Fruit fly (Drosophila melanogaster): Measurements from ENCODE around the gene Ugt307A1.

The Ugt307A1 gene

DNA sequence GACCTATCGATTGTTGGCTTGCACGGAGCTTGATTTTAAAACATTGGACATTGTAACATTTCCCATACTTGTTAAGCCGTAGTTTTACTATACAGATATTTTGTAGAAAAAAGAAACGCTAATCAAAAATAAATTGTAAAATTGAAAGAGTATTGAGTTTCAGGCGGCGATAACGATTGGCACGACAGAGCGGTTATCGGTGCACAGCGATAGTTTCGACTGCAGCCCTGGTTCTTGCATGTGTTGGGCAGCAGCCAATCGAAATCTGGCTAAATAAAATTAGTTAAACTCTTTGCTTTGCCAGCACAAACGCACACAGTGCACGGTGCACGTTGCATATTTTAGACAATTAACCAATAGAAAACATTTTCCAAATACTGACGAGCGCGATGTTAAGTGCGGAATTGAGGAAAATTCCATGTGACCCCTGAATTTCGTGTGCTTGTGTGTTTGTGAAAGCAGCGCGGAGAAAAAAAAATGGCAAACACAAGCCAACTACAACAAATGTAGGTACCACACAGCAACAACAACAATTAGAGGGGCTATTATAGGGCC is 29.9 kb upstream of the Ugt307A1 start, which contains the start of gene milt (continued):
- TF ChIP-seq sima (GFP tag; optimal IDR thresholded peaks at IDR 0.05) (no peak), CG3726 (GFP tag; IDR thresholded peaks at IDR 0.05) (no peak), CG12219 (GFP tag; optimal IDR thresholded peaks at IDR 0.05) (no peak), so (GFP tag; IDR thresholded peaks at IDR 0.05) (peak; percentile 72; the same call in 2 of the 3 replicates), CG30403 (GFP tag; optimal IDR thresholded peaks at IDR 0.05) (peak; percentile 18), Max (GFP tag; optimal IDR thresholded peaks at IDR 0.05) (peak; percentile 60), h (optimal IDR thresholded peaks at IDR 0.05) (no peak), CG10979 (tag; optimal IDR thresholded peaks at IDR 0.05) (no peak), HLH3B (GFP tag; IDR thresholded peaks at IDR 0.05) (no peak), CG12299 (tag; optimal IDR thresholded peaks at IDR 0.05) (no peak), CG15011 (GFP tag; optimal IDR thresholded peaks at IDR 0.05) (no peak), grau (tag; optimal IDR thresholded peaks at IDR 0.05) (peak; percentile 3), ttk (GFP tag; IDR thresholded peaks at IDR 0.05) (no peak), dpn (GFP tag; optimal IDR thresholded peaks at IDR 0.05) (peak; percentile 15 to 24), fd3F (GFP tag; optimal IDR thresholded peaks at IDR 0.05) (no peak), phol (tag; optimal IDR thresholded peaks at IDR 0.05) (peak; percentile 53), CG6654 (GFP tag; optimal IDR thresholded peaks at IDR 0.05) (no peak), lbe (GFP tag; optimal IDR thresholded peaks at IDR 0.05) (no peak), Ada2b (GFP tag; IDR thresholded peaks at IDR 0.05) (no peak), tll (GFP tag; optimal IDR thresholded peaks at IDR 0.05) (no peak), CG6791 (GFP tag; IDR thresholded peaks at IDR 0.05; ENCODE audit: partially characterized antibody) (peak; percentile 91), prd (optimal IDR thresholded peaks at IDR 0.05) (no peak), prd (GFP tag; IDR thresholded peaks at IDR 0.05) (no peak; the same call in 2 of the 3 replicates), CG32532 (GFP tag; IDR thresholded peaks at IDR 0.05) (no peak), CG18764 (GFP tag; optimal IDR thresholded peaks at IDR 0.05) (no peak), CG8089 (GFP tag; optimal IDR thresholded peaks at IDR 0.05) (no peak), Asciz (GFP tag; optimal IDR thresholded peaks at IDR 0.05) (no peak), fu2 (GFP tag; optimal IDR thresholded peaks at IDR 0.05) (no peak), scrt (GFP tag; optimal IDR thresholded peaks at IDR 0.05) (no peak), CG3163 (GFP tag; optimal IDR thresholded peaks at IDR 0.05) (no peak), CG17385 (GFP tag; optimal IDR thresholded peaks at IDR 0.05) (no peak), Pdp1 (GFP tag; optimal IDR thresholded peaks at IDR 0.05) (no peak), CG14710 (tag; optimal IDR thresholded peaks at IDR 0.05) (peak; percentile 31), CG17568 (GFP tag; optimal IDR thresholded peaks at IDR 0.05) (no peak), CG9437 (GFP tag; optimal IDR thresholded peaks at IDR 0.05) (no peak), CG10462 (GFP tag; optimal IDR thresholded peaks at IDR 0.05) (no peak), ab (GFP tag; optimal IDR thresholded peaks at IDR 0.05) (no peak), pb (GFP tag; optimal IDR thresholded peaks at IDR 0.05) (no peak), bbx (GFP tag; IDR thresholded peaks at IDR 0.05; ENCODE audit: partially characterized antibody) (peak; percentile 94), CG10565 (GFP tag; optimal IDR thresholded peaks at IDR 0.05) (no peak), CG6689 (GFP tag; IDR thresholded peaks at IDR 0.05) (no peak), CG31388 (GFP tag; optimal IDR thresholded peaks at IDR 0.05) (no peak), Lim3 (GFP tag; IDR thresholded peaks at IDR 0.05) (no peak), CG12104 (GFP tag; optimal IDR thresholded peaks at IDR 0.05) (no peak), Bdp1 (GFP tag; optimal IDR thresholded peaks at IDR 0.05) (no peak), CG7963 (GFP tag; IDR thresholded peaks at IDR 0.05; ENCODE audit: partially characterized antibody) (peak; percentile 92), CG6854 (GFP tag; optimal IDR thresholded peaks at IDR 0.05) (no peak), Optix (GFP tag; IDR thresholded peaks at IDR 0.05) (no peak), repo (GFP tag; optimal IDR thresholded peaks at IDR 0.05) (no peak), CG8765 (GFP tag; IDR thresholded peaks at IDR 0.05) (no peak), CG17612 (GFP tag; IDR thresholded peaks at IDR 0.05) (no peak), CG13624 (GFP tag; optimal IDR thresholded peaks at IDR 0.05) (peak; percentile 38)
